Fruit fly (Drosophila melanogaster): ENCODE measurements around the gene Rpt2.
A peak's percentile ranks its signal among the peaks of the same experiment; 100 is the strongest.

The Rpt2 gene

DNA sequence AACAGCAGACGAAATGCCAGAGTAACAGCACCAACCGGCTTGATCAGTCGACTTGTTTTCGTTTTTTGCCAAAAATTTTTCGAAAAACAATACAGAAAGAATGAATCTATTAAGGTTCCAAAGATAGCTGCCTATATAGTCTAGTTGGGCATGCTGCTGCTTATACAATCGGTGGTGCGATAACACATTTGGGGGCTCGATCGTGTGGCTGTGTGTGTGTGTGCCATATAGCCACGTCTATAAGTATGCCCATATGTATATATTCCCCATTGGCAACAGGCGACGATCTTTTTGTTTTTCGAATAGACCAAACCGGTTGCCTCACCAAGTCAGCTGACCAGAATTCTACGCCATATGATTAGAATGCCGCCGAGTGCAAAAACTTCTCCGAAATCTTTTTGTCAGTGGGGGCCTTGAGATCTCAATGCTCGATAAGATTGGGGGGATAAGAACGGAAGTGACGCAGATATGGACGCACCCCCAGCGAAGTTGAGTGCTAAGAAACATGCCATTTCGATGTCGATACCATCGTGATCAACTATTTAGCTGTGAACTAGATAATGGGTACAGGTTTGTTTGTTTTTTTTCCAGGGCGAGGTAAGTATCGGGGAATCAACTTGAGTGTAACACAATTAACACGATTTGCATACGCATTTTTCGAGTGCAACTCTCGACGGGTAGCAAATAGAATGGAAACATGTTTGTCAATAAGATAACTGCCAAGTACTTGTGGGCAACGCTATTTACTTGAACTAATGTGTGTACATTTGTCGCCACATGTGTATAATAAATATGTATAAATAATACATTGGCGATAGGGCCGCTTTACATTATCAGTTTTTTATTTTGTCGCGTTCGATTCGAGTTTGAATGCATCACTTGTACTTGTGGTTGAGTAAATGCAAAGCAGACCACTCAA lies 8.8 kb upstream of the Rpt2 start (continued):
- TF ChIP-seq disco-r (GFP tag; optimal IDR thresholded peaks at IDR 0.05) (no peak), Opbp (GFP tag; IDR thresholded peaks at IDR 0.05; ENCODE audit: partially characterized antibody) (no peak), E2f2 (GFP tag; IDR thresholded peaks at IDR 0.05) (peak; percentile 65), CG11696 (GFP tag; IDR thresholded peaks at IDR 0.05) (peak; percentile 70), wek (GFP tag; optimal IDR thresholded peaks at IDR 0.05) (peak; percentile 93), CG18262 (tag; optimal IDR thresholded peaks at IDR 0.05) (peak; percentile 76), hth (optimal IDR thresholded peaks at IDR 0.05) (no peak), CG7556 (GFP tag; optimal IDR thresholded peaks at IDR 0.05) (peak; percentile 86), zfh1 (GFP tag; IDR thresholded peaks at IDR 0.05) (peak; percentile 87), Hmr (GFP tag; optimal IDR thresholded peaks at IDR 0.05) (peak; percentile 89), jigr1 (GFP tag; IDR thresholded peaks at IDR 0.05) (no peak), luna (GFP tag; optimal IDR thresholded peaks at IDR 0.05) (no peak), odd (GFP tag; optimal IDR thresholded peaks at IDR 0.05) (peak; percentile 85), Dek (tag; optimal IDR thresholded peaks at IDR 0.05) (peak; percentile 59), CG13123 (GFP tag; optimal IDR thresholded peaks at IDR 0.05) (peak; percentile 81), crol (GFP tag; IDR thresholded peaks at IDR 0.05) (no peak), seq (GFP tag; IDR thresholded peaks at IDR 0.05) (peak; percentile 87), Jarid2 (GFP tag; optimal IDR thresholded peaks at IDR 0.05) (peak; percentile 66), HLH54F (GFP tag; optimal IDR thresholded peaks at IDR 0.05) (peak; percentile 20), CG6175 (GFP tag; IDR thresholded peaks at IDR 0.05) (no peak; the same call in 2 of the 3 replicates), CG10543 (GFP tag; optimal IDR thresholded peaks at IDR 0.05) (peak; percentile 90), ham (GFP tag; IDR thresholded peaks at IDR 0.05) (no peak), CG10431 (GFP tag; optimal IDR thresholded peaks at IDR 0.05) (peak; percentile 90), tio (GFP tag; optimal IDR thresholded peaks at IDR 0.05) (peak; percentile 67), eve (GFP tag; optimal IDR thresholded peaks at IDR 0.05) (peak in 1 of 2 experiments; percentile 75), CG32767 (GFP tag; IDR thresholded peaks at IDR 0.05) (peak; percentile 71), CG10209 (GFP tag; optimal IDR thresholded peaks at IDR 0.05) (peak; percentile 91), Deaf1 (tag; optimal IDR thresholded peaks at IDR 0.05) (no peak), stwl (tag; optimal IDR thresholded peaks at IDR 0.05) (peak; percentile 13), CG4617 (GFP tag; optimal IDR thresholded peaks at IDR 0.05; ENCODE audit: borderline replicate concordance) (peak; percentile 15), pita (GFP tag; optimal IDR thresholded peaks at IDR 0.05) (no peak), ken (GFP tag; IDR thresholded peaks at IDR 0.05) (peak; percentile 37; the same call in 1 of the 3 replicates), CG1024 (GFP tag; IDR thresholded peaks at IDR 0.05) (peak; percentile 83; the same call in 1 of the 2 replicates), CG13775 (GFP tag; optimal IDR thresholded peaks at IDR 0.05) (peak; percentile 70), CG10462 (GFP tag; optimal IDR thresholded peaks at IDR 0.05) (peak; percentile 69), Dbx (GFP tag; IDR thresholded peaks at IDR 0.05) (peak; percentile 81), CG5245 (GFP tag; optimal IDR thresholded peaks at IDR 0.05) (peak; percentile 63), CG8478 (optimal IDR thresholded peaks at IDR 0.05) (no peak), CG17802 (tag; optimal IDR thresholded peaks at IDR 0.05) (peak; percentile 34), sug (tag; optimal IDR thresholded peaks at IDR 0.05) (peak; percentile 99), Lim3 (GFP tag; IDR thresholded peaks at IDR 0.05) (no peak), B-H2 (GFP tag; optimal IDR thresholded peaks at IDR 0.05) (peak; percentile 31), chinmo (GFP tag; IDR thresholded peaks at IDR 0.05; ENCODE audit: partially characterized antibody) (peak; percentile 87; the same call in 3 of the 4 replicates), CG10654 (GFP tag; optimal IDR thresholded peaks at IDR 0.05) (peak; percentile 76), CG8765 (GFP tag; IDR thresholded peaks at IDR 0.05) (no peak), CG8944 (GFP tag; optimal IDR thresholded peaks at IDR 0.05) (peak; percentile 19), CG10979 (tag; optimal IDR thresholded peaks at IDR 0.05) (peak; percentile 57), CG31388 (GFP tag; optimal IDR thresholded peaks at IDR 0.05) (peak; percentile 14), CG6765 (GFP tag; optimal IDR thresholded peaks at IDR 0.05) (peak; percentile 76)

Measured in whole organism, embryonic.